Worm (Caenorhabditis elegans) whole organism, L4 larva: ENCODE data around the gene Y97E10AR.6.

Experiments
- D1046.2 ChIP-seq: fragments of 200-800 bp; sonication (Bioruptor generic); IDR thresholded peaks from 2 replicates; pipeline ENCODE4 v1.3.6; 2022; ENCODE audit warnings: missing genetic modification characterization, missing compliant biosample characterization
- F10B5.3 ChIP-seq: sonication (generic microtip); optimal IDR thresholded peaks from 2 replicates; lab custom pipeline; 2016; ENCODE audit warnings: mild to moderate bottlenecking, missing genetic modification characterization, missing compliant biosample characterization
- F26F4.8 ChIP-seq: fragments of 200-800 bp; sonication (Bioruptor generic); conservative IDR thresholded peaks from 2 replicates; pipeline ENCODE4 v1.3.6; 2022; ENCODE audit warnings: missing genetic modification characterization, missing compliant biosample characterization
- F49E8.2 ChIP-seq: sonication (generic microtip); optimal IDR thresholded peaks from 2 replicates; lab custom pipeline; 2016; ENCODE audit warnings: missing compliant biosample characterization, mild to moderate bottlenecking, missing genetic modification characterization, borderline replicate concordance
- Y105C5A.15 ChIP-seq: fragments of 200-800 bp; sonication (Bioruptor generic); IDR thresholded peaks from 2 replicates; pipeline ENCODE4 v1.3.6; 2022; ENCODE audit warnings: missing genetic modification characterization, missing compliant biosample characterization
- Y75B8A.6 ChIP-seq: fragments of 200-800 bp; sonication (Bioruptor generic); IDR thresholded peaks from 2 replicates; pipeline ENCODE4 v1.3.6; 2022; ENCODE audit warnings: missing genetic modification reagents, missing genetic modification characterization, missing compliant biosample characterization
- ZK337.2 ChIP-seq: fragments of 200-800 bp; sonication (Bioruptor generic); IDR thresholded peaks from 2 replicates; pipeline ENCODE4 v1.3.6; 2022; ENCODE audit warnings: missing genetic modification reagents, missing genetic modification characterization, missing compliant biosample characterization
- ZK546.5 ChIP-seq, 2 experiments: sonication (generic microtip); optimal IDR thresholded peaks; 2 replicates each; lab custom pipeline; 2017; ENCODE audit warnings: missing biosample characterization in 2 of 2, missing genetic modification characterization in 2 of 2
- aly-2 ChIP-seq: sonication (generic microtip); optimal IDR thresholded peaks from 2 replicates; lab custom pipeline; 2018; ENCODE audit warnings: missing biosample characterization, missing genetic modification characterization
- arid-1 ChIP-seq: fragments of 200-800 bp; sonication (Bioruptor generic); conservative IDR thresholded peaks from 2 replicates; pipeline ENCODE4 v1.3.6; 2022; ENCODE audit warnings: missing genetic modification reagents, missing genetic modification characterization, missing compliant biosample characterization
- ceh-20 ChIP-seq: fragments of 200-800 bp; sonication (Bioruptor generic); IDR thresholded peaks from 2 replicates; pipeline ENCODE4 v1.3.6; 2022; ENCODE audit warnings: missing genetic modification reagents, missing genetic modification characterization, missing compliant biosample characterization
- ceh-28 ChIP-seq: fragments of 150-350 bp; optimal IDR thresholded peaks from 2 replicates; lab custom pipeline; 2014; ENCODE audit warnings: missing biosample characterization, missing genetic modification reagents, missing genetic modification characterization
- ceh-32 ChIP-seq: sonication (generic microtip); optimal IDR thresholded peaks from 2 replicates; lab custom pipeline; 2016; ENCODE audit warnings: mild to moderate bottlenecking, missing genetic modification characterization, missing compliant biosample characterization; ENCODE audit not compliant: poor library complexity
- ceh-62 ChIP-seq: sonication (generic microtip); optimal IDR thresholded peaks from 2 replicates; lab custom pipeline; 2017; ENCODE audit warnings: missing biosample characterization, missing genetic modification characterization
- ces-1 ChIP-seq: fragments of 150-350 bp; sonication (generic microtip); optimal IDR thresholded peaks from 4 replicates; lab custom pipeline; 2014; ENCODE audit warnings: missing biosample characterization, missing genetic modification reagents, missing genetic modification characterization
- ctbp-1 ChIP-seq: fragments of 200-800 bp; sonication (Bioruptor generic); IDR thresholded peaks from 2 replicates; pipeline ENCODE4 v1.3.6; 2022; ENCODE audit warnings: missing genetic modification reagents, missing genetic modification characterization, missing compliant biosample characterization
- daf-8 ChIP-seq: fragments of 200-800 bp; sonication (Bioruptor generic); IDR thresholded peaks from 2 replicates; pipeline ENCODE4 v1.3.6; 2022; ENCODE audit warnings: missing genetic modification characterization, missing compliant biosample characterization
- duxl-1 ChIP-seq: sonication (generic microtip); optimal IDR thresholded peaks from 2 replicates; lab custom pipeline; 2016; ENCODE audit warnings: mild to moderate bottlenecking, missing genetic modification characterization, moderate library complexity, missing compliant biosample characterization; ENCODE audit not compliant: poor library complexity
- dve-1 ChIP-seq: sonication (generic microtip); optimal IDR thresholded peaks from 2 replicates; lab custom pipeline; 2017; ENCODE audit warnings: antibody characterized with exemption, mild to moderate bottlenecking, missing genetic modification characterization, missing compliant biosample characterization; ENCODE audit not compliant: insufficient read depth
- fkh-10 ChIP-seq: fragments of 150-350 bp; optimal IDR thresholded peaks from 2 replicates; lab custom pipeline; 2014; ENCODE audit warnings: missing biosample characterization, missing genetic modification reagents, missing genetic modification characterization
- hlh-30 ChIP-seq: sonication (generic microtip); optimal IDR thresholded peaks from 2 replicates; lab custom pipeline; 2017; ENCODE audit warnings: antibody characterized with exemption, mild to moderate bottlenecking, missing genetic modification characterization, missing compliant biosample characterization; ENCODE audit not compliant: insufficient read depth
- jun-1 ChIP-seq: fragments of 150-350 bp; optimal IDR thresholded peaks from 2 replicates; lab custom pipeline; 2014; ENCODE audit warnings: missing biosample characterization, missing genetic modification reagents, missing genetic modification characterization
- lin-13 ChIP-seq: fragments of 150-350 bp; optimal IDR thresholded peaks from 2 replicates; lab custom pipeline; 2014; ENCODE audit warnings: missing biosample characterization, missing genetic modification reagents, missing genetic modification characterization
- lin-15B ChIP-seq: fragments of 150-350 bp; sonication (generic microtip); optimal IDR thresholded peaks from 3 replicates; lab custom pipeline; 2014; ENCODE audit warnings: missing biosample characterization, missing genetic modification characterization
- lin-29 ChIP-seq: fragments of 200-800 bp; sonication (Bioruptor generic); IDR thresholded peaks from 2 replicates; pipeline ENCODE4 v1.3.6; 2022; ENCODE audit warnings: missing genetic modification reagents, missing genetic modification characterization, missing compliant biosample characterization
- madf-5 ChIP-seq, 2 experiments: fragments of 200-800 bp; sonication (Bioruptor generic); IDR thresholded peaks; 2 replicates each; pipeline ENCODE4 v1.3.6; 2022; ENCODE audit warnings: missing compliant biosample characterization in 2 of 2, missing genetic modification characterization in 2 of 2
- madf-9 ChIP-seq: fragments of 200-800 bp; sonication (Bioruptor generic); conservative IDR thresholded peaks from 2 replicates; pipeline ENCODE4 v1.3.6; 2022; ENCODE audit warnings: missing genetic modification reagents, missing genetic modification characterization, missing compliant biosample characterization
- mdt-29 ChIP-seq: fragments of 200-800 bp; sonication (Bioruptor generic); IDR thresholded peaks from 2 replicates; pipeline ENCODE4 v1.3.6; 2022; ENCODE audit warnings: missing genetic modification reagents, missing genetic modification characterization, missing compliant biosample characterization
- mep-1 ChIP-seq: fragments of 150-350 bp; sonication (generic microtip); optimal IDR thresholded peaks from 3 replicates; lab custom pipeline; 2014; ENCODE audit warnings: missing biosample characterization, missing genetic modification characterization
- mes-2 ChIP-seq: sonication (generic microtip); optimal IDR thresholded peaks from 2 replicates; lab custom pipeline; 2016; ENCODE audit warnings: missing genotype, mild to moderate bottlenecking, missing genetic modification characterization, missing compliant biosample characterization; ENCODE audit not compliant: poor library complexity, severe bottlenecking
- mxl-2 ChIP-seq: fragments of 200-800 bp; sonication (Bioruptor generic); conservative IDR thresholded peaks from 2 replicates; pipeline ENCODE4 v1.3.6; 2022; ENCODE audit warnings: missing genetic modification reagents, missing genetic modification characterization, missing compliant biosample characterization
- nhr-10 ChIP-seq: fragments of 150-350 bp; optimal IDR thresholded peaks from 2 replicates; lab custom pipeline; 2014; ENCODE audit warnings: missing biosample characterization, missing genetic modification characterization
- nhr-111 ChIP-seq: fragments of 200-800 bp; sonication (Bioruptor generic); optimal IDR thresholded peaks from 2 replicates; lab custom pipeline; 2018; ENCODE audit warnings: mild to moderate bottlenecking, missing genetic modification characterization, missing compliant biosample characterization
- nhr-237 ChIP-seq: sonication (generic microtip); optimal IDR thresholded peaks from 2 replicates; lab custom pipeline; 2017; ENCODE audit warnings: missing biosample characterization, missing genetic modification characterization
- nhr-25 ChIP-seq: sonication (generic microtip); optimal IDR thresholded peaks from 2 replicates; lab custom pipeline; 2017; ENCODE audit warnings: missing genetic modification characterization, mild to moderate bottlenecking, missing compliant biosample characterization, antibody characterized with exemption, moderate library complexity, borderline replicate concordance; ENCODE audit not compliant: insufficient read depth
- nhr-48 ChIP-seq: sonication (generic microtip); optimal IDR thresholded peaks from 2 replicates; lab custom pipeline; 2016; ENCODE audit warnings: mild to moderate bottlenecking, missing genetic modification characterization, missing compliant biosample characterization
- pqm-1 ChIP-seq: sonication (generic microtip); optimal IDR thresholded peaks from 2 replicates; lab custom pipeline; 2017; ENCODE audit warnings: missing biosample characterization, missing genetic modification characterization
- sdz-12 ChIP-seq: fragments of 200-800 bp; sonication (Bioruptor generic); optimal IDR thresholded peaks from 2 replicates; lab custom pipeline; 2018; ENCODE audit warnings: mild to moderate bottlenecking, missing genetic modification characterization, missing compliant biosample characterization
- skn-1 ChIP-seq: fragments of 150-350 bp; optimal IDR thresholded peaks from 2 replicates; lab custom pipeline; 2014; ENCODE audit warnings: missing biosample characterization, missing genetic modification characterization
- snpc-4 ChIP-seq: fragments of 150-350 bp; optimal IDR thresholded peaks from 2 replicates; lab custom pipeline; 2014; ENCODE audit warnings: missing biosample characterization, missing genetic modification characterization
- spr-1 ChIP-seq: sonication (generic microtip); optimal IDR thresholded peaks from 2 replicates; lab custom pipeline; 2016; ENCODE audit warnings: mild to moderate bottlenecking, missing genetic modification characterization, missing compliant biosample characterization
- spr-3 ChIP-seq: fragments of 200-800 bp; sonication (Bioruptor generic); optimal IDR thresholded peaks from 2 replicates; lab custom pipeline; 2018; ENCODE audit warnings: mild to moderate bottlenecking, missing genetic modification characterization, missing compliant biosample characterization
- tag-97 ChIP-seq: fragments of 200-800 bp; sonication (Bioruptor generic); IDR thresholded peaks from 2 replicates; pipeline ENCODE4 v1.3.6; 2022; ENCODE audit warnings: missing genetic modification characterization, missing compliant biosample characterization
- tra-1 ChIP-seq: fragments of 200-800 bp; sonication (Bioruptor generic); IDR thresholded peaks from 2 replicates; pipeline ENCODE4 v1.3.6; 2022; ENCODE audit warnings: missing genetic modification reagents, missing genetic modification characterization, missing compliant biosample characterization
- unc-130 ChIP-seq: sonication (generic microtip); optimal IDR thresholded peaks from 2 replicates; lab custom pipeline; 2016; ENCODE audit warnings: missing genetic modification reagents, missing genetic modification characterization, missing compliant biosample characterization
- unc-39 ChIP-seq: sonication (generic microtip); optimal IDR thresholded peaks from 2 replicates; lab custom pipeline; 2017; ENCODE audit warnings: missing biosample characterization, missing genetic modification characterization
- vab-7 ChIP-seq: fragments of 200-800 bp; sonication (Bioruptor generic); IDR thresholded peaks from 2 replicates; pipeline ENCODE4 v1.3.6; 2022; ENCODE audit warnings: missing genetic modification reagents, missing genetic modification characterization, missing compliant biosample characterization
- zfp-2 ChIP-seq: sonication (generic microtip); optimal IDR thresholded peaks from 2 replicates; lab custom pipeline; 2016; ENCODE audit warnings: mild to moderate bottlenecking, missing genetic modification characterization, missing compliant biosample characterization
- zfp-3 ChIP-seq: fragments of 200-800 bp; sonication (Bioruptor generic); conservative IDR thresholded peaks from 2 replicates; pipeline ENCODE4 v1.3.6; 2022; ENCODE audit warnings: missing genetic modification reagents, missing genetic modification characterization, missing compliant biosample characterization
- ztf-7 ChIP-seq: fragments of 150-350 bp; optimal IDR thresholded peaks from 2 replicates; lab custom pipeline; 2014; ENCODE audit warnings: missing biosample characterization, missing genetic modification characterization

The Y97E10AR.6 gene

DNA sequence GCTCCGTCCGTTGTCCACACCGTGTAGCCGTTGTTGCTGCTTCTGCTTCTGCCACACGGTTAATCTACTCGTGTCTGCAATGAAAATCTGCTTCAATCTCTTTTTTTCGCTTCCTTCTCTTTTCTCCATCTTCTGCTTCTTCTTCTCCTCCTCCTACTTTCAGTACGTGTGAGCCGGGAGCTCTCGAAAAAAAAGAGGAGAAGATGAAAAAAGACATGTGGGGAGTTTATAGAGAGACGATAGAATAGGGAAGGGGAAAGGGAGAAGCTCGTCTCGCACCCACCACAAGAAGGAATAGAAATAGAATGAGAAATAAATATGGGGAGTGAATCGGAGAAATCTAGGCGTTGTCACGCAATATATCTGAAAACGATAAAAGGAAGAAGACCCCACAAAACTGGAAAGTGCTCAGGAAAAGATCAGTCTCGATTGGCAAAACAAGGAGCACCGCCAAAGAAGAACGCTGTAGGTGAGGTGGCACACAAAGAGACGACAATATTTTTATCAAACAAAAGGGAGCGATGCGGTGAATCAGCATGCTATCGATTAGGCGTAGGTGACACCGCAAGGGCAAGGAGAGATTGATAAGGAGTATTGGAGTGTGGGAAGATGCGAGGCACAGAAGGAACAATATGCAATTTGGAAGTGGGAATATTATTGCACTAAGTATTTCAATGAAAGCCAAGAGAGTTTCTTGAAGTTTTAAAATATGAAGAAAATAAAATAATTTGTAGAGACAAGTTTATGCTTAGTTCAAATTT, 35.9 kb downstream of the Y97E10AR.6 start, which contains the start of gene let-413 (continued):
- TF ChIP-seq zfp-3 (no peak), daf-8 (GFP tag; lab: Robert Waterston, UW) (no peak), Y75B8A.6 (GFP tag; lab: Robert Waterston, UW) (no peak), ZK337.2 (no peak), F26F4.8 (GFP tag; lab: Robert Waterston, UW) (no peak), mxl-2 (GFP tag; lab: Robert Waterston, UW) (no peak), fkh-10 (GFP tag; lab: Kevin White, UChicago) (peak; percentile 16), sdz-12 (GFP tag; lab: Kevin White, UChicago) (no peak), ceh-28 (tag; lab: Kevin White, UChicago) (no peak), lin-15B (tag; lab: Kevin White, UChicago) (no peak), nhr-10 (tag; lab: Kevin White, UChicago) (no peak), ztf-7 (tag; lab: Kevin White, UChicago) (no peak), F10B5.3 (tag; lab: Kevin White, UChicago) (no peak), madf-9 (GFP tag; lab: Robert Waterston, UW) (no peak), lin-13 (GFP tag; lab: Kevin White, UChicago) (no peak), Y105C5A.15 (no peak), nhr-48 (tag; lab: Kevin White, UChicago) (no peak), duxl-1 (tag; lab: Kevin White, UChicago) (no peak), zfp-2 (tag; lab: Kevin White, UChicago) (no peak), ceh-62 (tag; lab: Kevin White, UChicago) (no peak), skn-1 (tag; lab: Kevin White, UChicago) (no peak), nhr-25 (no peak), nhr-111 (GFP tag; lab: Kevin White, UChicago) (no peak), ceh-20 (GFP tag; lab: Robert Waterston, UW) (no peak), ceh-32 (tag; lab: Kevin White, UChicago) (no peak), dve-1 (peak; percentile 58), mdt-29 (GFP tag; lab: Robert Waterston, UW) (no peak), D1046.2 (no peak), nhr-237 (tag; lab: Kevin White, UChicago) (no peak), aly-2 (tag; lab: Kevin White, UChicago) (no peak), pqm-1 (tag; lab: Kevin White, UChicago) (peak; percentile 76), lin-29 (no peak), madf-5 (GFP tag; IDR thresholded peaks at IDR 0.05; lab: Robert Waterston, UW) (no peak), spr-1 (tag; lab: Kevin White, UChicago) (no peak), ces-1 (GFP tag; lab: Kevin White, UChicago) (no peak), arid-1 (GFP tag; lab: Robert Waterston, UW) (no peak), mep-1 (tag; lab: Kevin White, UChicago) (peak; percentile 20), tag-97 (GFP tag; lab: Robert Waterston, UW) (no peak), jun-1 (no peak), mes-2 (tag; lab: Kevin White, UChicago) (peak; percentile 52), unc-130 (GFP tag; lab: Kevin White, UChicago) (no peak), vab-7 (GFP tag; lab: Robert Waterston, UW) (no peak), tra-1 (GFP tag; lab: Robert Waterston, UW) (no peak), ZK546.5 (tag; optimal IDR thresholded peaks at IDR 0.05; lab: Kevin White, UChicago) (no peak), unc-39 (no peak), hlh-30 (tag; lab: Kevin White, UChicago) (peak; percentile 8), snpc-4 (tag; lab: Kevin White, UChicago) (no peak), ctbp-1 (0 out of 2 replicates have a peak, but pooled peaks have one; percentile 10), F49E8.2 (tag; lab: Kevin White, UChicago) (no peak), spr-3 (GFP tag; lab: Kevin White, UChicago) (no peak)
